Worm (Caenorhabditis elegans): Measurements from ENCODE around the gene F11E6.10.

DNA sequence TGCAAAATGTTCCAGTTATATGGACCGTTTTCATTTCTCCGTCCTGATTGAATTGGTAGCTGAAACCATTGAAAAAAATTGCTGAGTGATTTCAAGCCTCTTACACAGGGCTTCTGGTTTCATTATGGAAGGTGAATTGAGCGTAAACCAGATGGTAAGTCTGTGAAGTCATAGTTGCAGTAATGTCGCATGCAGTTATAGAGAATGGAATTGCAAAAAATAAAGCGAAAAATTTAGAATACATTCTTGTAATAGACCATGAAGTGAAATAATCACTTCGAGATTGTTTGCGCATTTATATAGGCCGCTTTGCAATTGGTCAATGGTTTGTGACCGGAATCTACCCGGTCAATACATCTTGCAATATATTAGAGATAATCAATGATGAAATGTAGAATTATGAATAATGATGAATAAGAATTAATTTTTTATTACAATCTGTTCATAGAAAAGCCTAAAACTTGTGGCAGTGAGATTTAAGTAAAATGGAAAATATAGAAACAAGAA lies 7.2 kb upstream of the F11E6.10 start, which contains the start of gene F11E6.4:
- TF ChIP-seq him-1 (tag; optimal IDR thresholded peaks at IDR 0.05) (no peak), W03F9.2 (tag; optimal IDR thresholded peaks at IDR 0.05) (no peak)

Measured in whole organism, L4/young adult.